Fruit fly (Drosophila melanogaster) whole organism, embryonic: ENCODE results near the gene GlyRS.

ENCODE experiments used
- ATbp ChIP-seq: fragments of 200-800 bp; sonication (Bioruptor generic); optimal IDR thresholded peaks from 2 replicates; lab custom pipeline; 2017; ENCODE audit warnings: missing biosample characterization, mild to moderate bottlenecking, missing genetic modification characterization, missing genetic modification reagents
- CG11696 ChIP-seq: fragments of 200-800 bp; sonication (Bioruptor generic); IDR thresholded peaks from 2 replicates; pipeline ENCODE4 v1.3.6; 2022; ENCODE audit warnings: missing biosample characterization, missing genetic modification characterization
- CG14667 ChIP-seq: fragments of 200-800 bp; sonication (Bioruptor generic); IDR thresholded peaks from 2 replicates; pipeline ENCODE4 v1.3.6; 2022; ENCODE audit warnings: missing biosample characterization, missing genetic modification characterization
- CG14965 ChIP-seq: fragments of 200-800 bp; sonication (Bioruptor generic); optimal IDR thresholded peaks from 2 replicates; lab custom pipeline; 2016; ENCODE audit warnings: missing biosample characterization, missing genetic modification characterization, borderline replicate concordance
- CG1647 ChIP-seq: fragments of 200-800 bp; sonication (Bioruptor generic); optimal IDR thresholded peaks from 3 replicates; lab custom pipeline; 2016; ENCODE audit warnings: missing biosample characterization, missing genetic modification characterization
- CG16863 ChIP-seq: fragments of 200-800 bp; sonication (Bioruptor generic); optimal IDR thresholded peaks from 3 replicates; lab custom pipeline; 2016; ENCODE audit warnings: missing biosample characterization, missing genetic modification characterization
- CG2120 ChIP-seq: fragments of 200-800 bp; sonication (Bioruptor generic); optimal IDR thresholded peaks from 3 replicates; lab custom pipeline; 2016; ENCODE audit warnings: missing biosample characterization, missing genetic modification characterization
- CG30020 ChIP-seq: fragments of 200-800 bp; optimal IDR thresholded peaks from 2 replicates; lab custom pipeline; 2019; ENCODE audit warnings: missing biosample characterization, mild to moderate bottlenecking, missing genetic modification characterization, moderate library complexity
- CG32767 ChIP-seq: fragments of 200-800 bp; sonication (Bioruptor generic); IDR thresholded peaks from 2 replicates; pipeline ENCODE4 v1.3.6; 2022; ENCODE audit warnings: missing biosample characterization, missing genetic modification characterization
- CG42726 ChIP-seq: fragments of 200-800 bp; sonication (Bioruptor generic); IDR thresholded peaks from 2 replicates; pipeline ENCODE4 v1.3.6; 2022; ENCODE audit warnings: missing biosample characterization, missing genetic modification characterization; ENCODE audit not compliant: partially characterized antibody
- CG4854 ChIP-seq: fragments of 200-800 bp; sonication (Bioruptor generic); optimal IDR thresholded peaks from 2 replicates; lab custom pipeline; 2016; ENCODE audit warnings: missing biosample characterization, missing genetic modification characterization, inconsistent platforms
- CG5245 ChIP-seq: fragments of 200-800 bp; sonication (Bioruptor generic); optimal IDR thresholded peaks from 3 replicates; lab custom pipeline; 2016; ENCODE audit warnings: missing biosample characterization, missing genetic modification characterization
- CG6765 ChIP-seq: fragments of 200-800 bp; sonication (Bioruptor generic); optimal IDR thresholded peaks from 3 replicates; lab custom pipeline; 2017; ENCODE audit warnings: missing biosample characterization, mild to moderate bottlenecking, missing genetic modification characterization
- CG8359 ChIP-seq: fragments of 200-800 bp; sonication (Bioruptor generic); optimal IDR thresholded peaks from 2 replicates; lab custom pipeline; 2017; ENCODE audit warnings: missing biosample characterization, mild to moderate bottlenecking, missing genetic modification characterization, borderline replicate concordance
- CG8924 ChIP-seq: fragments of 200-800 bp; optimal IDR thresholded peaks from 3 replicates; lab custom pipeline; 2019; ENCODE audit warnings: missing biosample characterization, mild to moderate bottlenecking, missing genetic modification characterization, moderate library complexity
- CG9817 ChIP-seq: fragments of 200-800 bp; sonication (Bioruptor generic); optimal IDR thresholded peaks from 2 replicates; lab custom pipeline; 2018; ENCODE audit warnings: missing biosample characterization, mild to moderate bottlenecking, missing genetic modification characterization, moderate library complexity
- E2f2 ChIP-seq: fragments of 200-800 bp; sonication (Bioruptor generic); IDR thresholded peaks from 2 replicates; pipeline ENCODE4 v1.3.6; 2022; ENCODE audit warnings: missing biosample characterization, missing genetic modification characterization
- HLH4C ChIP-seq: fragments of 200-800 bp; sonication (Bioruptor generic); IDR thresholded peaks from 3 replicates; pipeline ENCODE4 v1.3.6; 2022; ENCODE audit warnings: missing biosample characterization, missing genetic modification characterization; ENCODE audit not compliant: partially characterized antibody
- Jarid2 ChIP-seq: fragments of 200-800 bp; sonication (Bioruptor generic); optimal IDR thresholded peaks from 3 replicates; lab custom pipeline; 2017; ENCODE audit warnings: mild to moderate bottlenecking, missing biosample characterization, missing genetic modification reagents, missing genetic modification characterization
- Mrtf ChIP-seq: fragments of 200-800 bp; sonication (Bioruptor generic); IDR thresholded peaks from 3 replicates; pipeline ENCODE4 v1.3.6; 2022; ENCODE audit warnings: missing biosample characterization, missing genetic modification characterization
- Oli ChIP-seq: fragments of 200-800 bp; sonication (Bioruptor generic); optimal IDR thresholded peaks from 2 replicates; lab custom pipeline; 2018; ENCODE audit warnings: missing biosample characterization, mild to moderate bottlenecking, missing genetic modification characterization, moderate library complexity
- Opbp ChIP-seq: fragments of 200-800 bp; sonication (Bioruptor generic); IDR thresholded peaks from 3 replicates; pipeline ENCODE4 v1.3.6; 2022; ENCODE audit warnings: missing biosample characterization, missing genetic modification characterization; ENCODE audit not compliant: partially characterized antibody
- PHDP ChIP-seq: fragments of 200-800 bp; sonication (Bioruptor generic); optimal IDR thresholded peaks from 3 replicates; lab custom pipeline; 2018; ENCODE audit warnings: missing biosample characterization, mild to moderate bottlenecking, missing genetic modification characterization, moderate library complexity
- Pdp1 ChIP-seq, 2 experiments: fragments of 200-800 bp; sonication (Bioruptor generic); optimal IDR thresholded peaks; 3 replicates each; lab custom pipeline; 2016; ENCODE audit warnings: missing biosample characterization in 2 of 2, missing genetic modification characterization in 2 of 2, mild to moderate bottlenecking in 1 of 2, moderate library complexity in 1 of 2
- Rx ChIP-seq: fragments of 200-800 bp; sonication (Bioruptor generic); IDR thresholded peaks from 2 replicates; pipeline ENCODE4 v1.3.6; 2022; ENCODE audit warnings: missing biosample characterization, missing genetic modification characterization
- Side ChIP-seq: fragments of 200-800 bp; sonication (Bioruptor generic); optimal IDR thresholded peaks from 2 replicates; lab custom pipeline; 2016; ENCODE audit warnings: missing biosample characterization, missing genetic modification characterization
- Ssrp ChIP-seq: fragments of 200-800 bp; sonication (Bioruptor generic); optimal IDR thresholded peaks from 2 replicates; lab custom pipeline; 2018; ENCODE audit warnings: missing biosample characterization, mild to moderate bottlenecking, missing genetic modification characterization, moderate library complexity
- TFAM ChIP-seq: fragments of 200-800 bp; sonication (Bioruptor generic); optimal IDR thresholded peaks from 2 replicates; lab custom pipeline; 2017; ENCODE audit warnings: missing biosample characterization, missing genetic modification characterization, inconsistent platforms
- Xrp1 ChIP-seq: fragments of 200-800 bp; sonication (Bioruptor generic); IDR thresholded peaks from 2 replicates; pipeline ENCODE4 v1.3.6; 2022; ENCODE audit warnings: missing biosample characterization, missing genetic modification characterization
- ase ChIP-seq: fragments of 200-800 bp; sonication (Bioruptor generic); IDR thresholded peaks from 3 replicates; pipeline ENCODE4 v1.3.6; 2022; ENCODE audit warnings: missing biosample characterization, missing genetic modification characterization
- ash1 ChIP-seq: fragments of 200-800 bp; sonication (Bioruptor generic); optimal IDR thresholded peaks from 2 replicates; lab custom pipeline; 2018; ENCODE audit warnings: missing biosample characterization, mild to moderate bottlenecking, missing genetic modification characterization
- chm ChIP-seq: fragments of 200-800 bp; sonication (Bioruptor generic); IDR thresholded peaks from 2 replicates; pipeline ENCODE4 v1.3.6; 2022; ENCODE audit warnings: missing biosample characterization, missing genetic modification characterization
- corto ChIP-seq: fragments of 200-800 bp; sonication (Bioruptor generic); optimal IDR thresholded peaks from 2 replicates; lab custom pipeline; 2016; ENCODE audit warnings: missing biosample characterization, mild to moderate bottlenecking, missing genetic modification characterization, moderate library complexity
- ems ChIP-seq: fragments of 200-800 bp; sonication (Bioruptor generic); optimal IDR thresholded peaks from 3 replicates; lab custom pipeline; 2016; ENCODE audit warnings: missing biosample characterization, missing genetic modification characterization
- eyg ChIP-seq: fragments of 200-800 bp; sonication (Bioruptor generic); optimal IDR thresholded peaks from 3 replicates; lab custom pipeline; 2016; ENCODE audit warnings: missing biosample characterization, missing genetic modification characterization
- gce ChIP-seq: fragments of 200-800 bp; sonication (Bioruptor generic); IDR thresholded peaks from 3 replicates; pipeline ENCODE4 v1.3.6; 2022; ENCODE audit warnings: missing biosample characterization, missing genetic modification characterization
- gcm ChIP-seq: fragments of 200-800 bp; sonication (Bioruptor generic); optimal IDR thresholded peaks from 2 replicates; lab custom pipeline; 2019; ENCODE audit warnings: missing biosample characterization, mild to moderate bottlenecking, missing genetic modification characterization, moderate library complexity
- grau ChIP-seq: fragments of 200-800 bp; optimal IDR thresholded peaks from 3 replicates; lab custom pipeline; 2019; ENCODE audit warnings: missing biosample characterization, mild to moderate bottlenecking, missing genetic modification characterization, moderate library complexity
- gsb ChIP-seq: fragments of 200-800 bp; sonication (Bioruptor generic); IDR thresholded peaks from 2 replicates; pipeline ENCODE4 v1.3.6; 2022; ENCODE audit warnings: missing biosample characterization, missing genetic modification characterization
- hb ChIP-seq: fragments of 200-800 bp; sonication (Bioruptor generic); IDR thresholded peaks from 3 replicates; pipeline ENCODE4 v1.3.6; 2022; ENCODE audit warnings: missing biosample characterization, missing genetic modification characterization; ENCODE audit not compliant: partially characterized antibody
- inv ChIP-seq: fragments of 200-800 bp; sonication (Bioruptor generic); IDR thresholded peaks from 2 replicates; pipeline ENCODE4 v1.3.6; 2022; ENCODE audit warnings: missing biosample characterization, missing genetic modification characterization; ENCODE audit not compliant: partially characterized antibody
- kah ChIP-seq: fragments of 200-800 bp; sonication (Bioruptor generic); optimal IDR thresholded peaks from 2 replicates; lab custom pipeline; 2018; ENCODE audit warnings: missing biosample characterization, mild to moderate bottlenecking, missing genetic modification characterization
- lov ChIP-seq, 2 experiments: fragments of 200-800 bp in 1 of 2; fragments of >200 bp in 1 of 2; sonication (Bioruptor generic) in 1 of 2; IDR thresholded peaks in 1 of 2; optimal IDR thresholded peaks in 1 of 2; 2 replicates in 1 of 2; 3 replicates in 1 of 2; pipeline versions ENCODE4 v1.3.6 to Lab custom; 2017 to 2022; ENCODE audit warnings: missing biosample characterization in 1 of 2, missing genetic modification characterization in 1 of 2
- maf-S ChIP-seq: fragments of 200-800 bp; sonication (Bioruptor generic); optimal IDR thresholded peaks from 2 replicates; lab custom pipeline; 2016; ENCODE audit warnings: missing biosample characterization, missing genetic modification characterization
- pho ChIP-seq: fragments of 200-800 bp; sonication (Bioruptor generic); optimal IDR thresholded peaks from 2 replicates; lab custom pipeline; 2016; ENCODE audit warnings: missing biosample characterization, missing genetic modification characterization
- psq ChIP-seq: fragments of 200-800 bp; sonication (Bioruptor generic); optimal IDR thresholded peaks from 2 replicates; lab custom pipeline; 2017; ENCODE audit warnings: missing biosample characterization, missing genetic modification characterization
- tap ChIP-seq: fragments of 200-800 bp; optimal IDR thresholded peaks from 3 replicates; lab custom pipeline; 2019; ENCODE audit warnings: missing biosample characterization, mild to moderate bottlenecking, missing genetic modification characterization, moderate library complexity
- zf30C ChIP-seq: fragments of 200-800 bp; sonication (Bioruptor generic); optimal IDR thresholded peaks from 3 replicates; lab custom pipeline; 2018; ENCODE audit warnings: missing biosample characterization, mild to moderate bottlenecking, missing genetic modification characterization

GlyRS gene

DNA sequence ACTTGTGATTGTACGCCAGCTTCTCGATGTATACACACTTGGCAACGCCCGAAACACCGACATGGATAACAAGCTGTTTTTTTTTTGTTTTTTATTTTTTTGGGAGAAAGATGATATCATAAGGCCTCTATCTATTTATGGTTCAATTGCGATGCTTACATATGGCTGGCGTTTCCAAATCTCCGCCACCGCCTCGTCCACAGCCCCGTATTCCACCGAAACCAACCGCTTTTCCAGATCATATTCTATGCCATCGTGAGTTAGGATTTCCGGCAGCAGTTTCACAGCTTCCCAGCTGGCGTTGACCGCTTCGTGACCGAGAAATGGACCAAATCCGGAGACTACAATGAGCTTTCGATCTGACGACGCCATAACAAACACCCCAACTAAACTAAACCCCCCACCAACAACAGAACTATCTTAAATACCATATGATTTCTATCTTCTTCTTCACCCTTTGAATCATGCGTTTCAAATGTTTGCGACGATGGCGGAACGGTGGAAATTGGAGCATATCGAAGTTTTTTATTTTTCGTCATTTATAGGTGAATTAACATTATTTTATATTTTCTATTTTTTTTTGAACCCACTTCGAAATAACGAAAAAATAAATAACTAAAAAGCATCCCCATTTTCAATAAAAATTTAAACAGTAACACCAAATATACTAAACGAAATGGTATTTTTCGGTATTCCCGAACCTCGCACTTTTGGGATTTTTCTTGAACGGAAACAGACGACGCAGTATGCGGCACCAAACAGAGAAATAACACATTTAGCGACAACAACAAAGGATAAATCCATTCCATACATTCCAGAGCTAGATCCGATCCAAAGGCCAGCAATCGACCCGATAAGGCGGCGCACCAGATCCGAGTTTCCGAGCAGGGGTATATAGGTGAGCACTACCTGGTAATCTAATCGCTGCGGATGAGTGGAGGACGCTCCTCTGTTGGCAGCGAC, 49.0 kb downstream of the GlyRS start, which contains the start of the genes CG32147 and Pex3 (continued):
- TF ChIP-seq ATbp (GFP tag; lab: Kevin White, UChicago) = no peak
- TF ChIP-seq pho (GFP tag; lab: Kevin White, UChicago) = no peak
- no peak for TF ChIP-seq ash1 (GFP tag; lab: Kevin White, UChicago)
- no peak for TF ChIP-seq tap (tag; lab: Kevin White, UChicago)
- TF ChIP-seq CG4854 (GFP tag; lab: Kevin White, UChicago) = no peak
- TF ChIP-seq E2f2 (GFP tag; lab: Robert Waterston, UW) = peak; percentile 52
- TF ChIP-seq CG42726 (GFP tag; lab: Robert Waterston, UW) = no peak
- TF ChIP-seq CG8359 (GFP tag; lab: Kevin White, UChicago) = no peak
- 0 out of 3 replicates have a peak, but pooled peaks have one; percentile 14 for TF ChIP-seq Opbp (GFP tag; lab: Robert Waterston, UW)
- no peak for TF ChIP-seq maf-S (GFP tag; lab: Kevin White, UChicago)
- no peak for TF ChIP-seq Side (GFP tag; lab: Kevin White, UChicago)
- TF ChIP-seq PHDP (tag; lab: Kevin White, UChicago) = peak; percentile 17
- TF ChIP-seq corto = no peak
- TF ChIP-seq chm (GFP tag; lab: Robert Waterston, UW) = no peak
- TF ChIP-seq CG30020 = peak; percentile 88
- no peak for TF ChIP-seq Oli
- TF ChIP-seq gcm (GFP tag; lab: Kevin White, UChicago) = no peak
- TF ChIP-seq CG5245 = no peak
- peak; percentile 7 for TF ChIP-seq CG2120
- no peak for TF ChIP-seq Ssrp (tag; lab: Kevin White, UChicago)
- peak; percentile 51 for TF ChIP-seq CG8924 (tag; lab: Kevin White, UChicago)
- no peak for TF ChIP-seq lov (optimal IDR thresholded peaks at IDR 0.05; lab: Kevin White, UChicago)
- TF ChIP-seq lov (GFP tag; IDR thresholded peaks at IDR 0.05; lab: Robert Waterston, UW) = no peak
- no peak for TF ChIP-seq CG16863 (GFP tag; lab: Kevin White, UChicago)
- TF ChIP-seq CG9817 = no peak
- TF ChIP-seq inv = no peak
- TF ChIP-seq Xrp1 (GFP tag; lab: Robert Waterston, UW) = no peak
- TF ChIP-seq kah (GFP tag; lab: Kevin White, UChicago) = no peak
- no peak for TF ChIP-seq gsb
- TF ChIP-seq CG1647 (GFP tag; lab: Kevin White, UChicago) = no peak
- TF ChIP-seq Mrtf (GFP tag; lab: Robert Waterston, UW) = no peak
- no peak for TF ChIP-seq psq (GFP tag; lab: Kevin White, UChicago)
- TF ChIP-seq CG32767 (GFP tag; lab: Robert Waterston, UW) = peak; percentile 61; the same call in 1 of the 2 replicates
- TF ChIP-seq CG14667 (GFP tag; lab: Robert Waterston, UW) = no peak
- TF ChIP-seq HLH4C (GFP tag; lab: Robert Waterston, UW) = no peak
- no peak for TF ChIP-seq CG11696 (GFP tag; lab: Robert Waterston, UW)
- TF ChIP-seq ase (GFP tag; lab: Robert Waterston, UW) = no peak
- TF ChIP-seq Pdp1 (GFP tag; optimal IDR thresholded peaks at IDR 0.05; lab: Kevin White, UChicago) = no peak
- 0 out of 3 replicates have a peak, but pooled peaks have one; percentile 12 for TF ChIP-seq hb (GFP tag; lab: Robert Waterston, UW)
- no peak for TF ChIP-seq CG14965 (GFP tag; lab: Kevin White, UChicago)
- TF ChIP-seq ems (GFP tag; lab: Kevin White, UChicago) = no peak
- no peak for TF ChIP-seq zf30C
- TF ChIP-seq grau (tag; lab: Kevin White, UChicago) = no peak
- TF ChIP-seq Jarid2 (GFP tag; lab: Kevin White, UChicago) = no peak
- no peak for TF ChIP-seq gce (GFP tag; lab: Robert Waterston, UW)
- TF ChIP-seq eyg (GFP tag; lab: Kevin White, UChicago) = no peak
- TF ChIP-seq CG6765 (GFP tag; lab: Kevin White, UChicago) = no peak
- no peak for TF ChIP-seq Rx
- TF ChIP-seq TFAM (GFP tag; lab: Kevin White, UChicago) = no peak
